Worm (Caenorhabditis elegans): ENCODE results near the gene sgca-1.

Gene sgca-1

ce11 chrX:6804405-6804804 lies 15.1 kb upstream of the sgca-1 start (continued):
- TF ChIP-seq unc-86 (tag; optimal IDR thresholded peaks at IDR 0.05) (no peak), snu-23 (GFP tag; optimal IDR thresholded peaks at IDR 0.05) (no peak), mep-1 (tag; optimal IDR thresholded peaks at IDR 0.05) (peak; percentile 6), Y116A8C.19 (tag; optimal IDR thresholded peaks at IDR 0.05; ENCODE audit: borderline replicate concordance) (no peak), isw-1 (GFP tag; IDR thresholded peaks at IDR 0.05) (no peak), nhr-71 (tag; optimal IDR thresholded peaks at IDR 0.05) (no peak), fkh-8 (tag; optimal IDR thresholded peaks at IDR 0.05) (peak; percentile 71), nhr-12 (tag; optimal IDR thresholded peaks at IDR 0.05) (no peak), xbp-1 (tag; optimal IDR thresholded peaks at IDR 0.05) (no peak), nhr-28 (tag; optimal IDR thresholded peaks at IDR 0.05) (no peak), lin-13 (GFP tag; optimal IDR thresholded peaks at IDR 0.05) (no peak), lin-35 (GFP tag; optimal IDR thresholded peaks at IDR 0.05) (peak in 1 of 2 experiments; percentile 25), vab-15 (tag; optimal IDR thresholded peaks at IDR 0.05) (no peak), sup-37 (GFP tag; optimal IDR thresholded peaks at IDR 0.05) (no peak), hlh-17 (GFP tag; optimal IDR thresholded peaks at IDR 0.05; ENCODE audit: borderline replicate concordance) (no peak), lir-3 (tag; optimal IDR thresholded peaks at IDR 0.05; ENCODE audit: poor library complexity) (no peak), nhr-237 (tag; optimal IDR thresholded peaks at IDR 0.05) (no peak), egl-13 (tag; optimal IDR thresholded peaks at IDR 0.05) (peak; percentile 12), unc-130 (tag; optimal IDR thresholded peaks at IDR 0.05) (no peak), egl-27 (tag; optimal IDR thresholded peaks at IDR 0.05) (no peak), dpl-1 (GFP tag; optimal IDR thresholded peaks at IDR 0.05) (no peak), tbx-2 (tag; optimal IDR thresholded peaks at IDR 0.05) (no peak), pax-3 (tag; optimal IDR thresholded peaks at IDR 0.05) (peak; percentile 4)

- no peak for TF ChIP-seq mep-1 (tag; optimal IDR thresholded peaks at IDR 0.05)
- no peak for TF ChIP-seq fkh-4 (tag; optimal IDR thresholded peaks at IDR 0.05; ENCODE audit: borderline replicate concordance)
These were observed 12.2 kb upstream of the sgca-1 start for ce11 chrX:6801546-6801945.

- no peak for TF ChIP-seq efl-1 (optimal IDR thresholded peaks at IDR 0.05)
- peak in 1 of 2 experiments; percentile 74 for TF ChIP-seq efl-1 (GFP tag; optimal IDR thresholded peaks at IDR 0.05 in 1 of 2)
- no peak for TF ChIP-seq zip-4 (GFP tag; optimal IDR thresholded peaks at IDR 0.05)
- TF ChIP-seq ceh-90 (tag; optimal IDR thresholded peaks at IDR 0.05): no peak
These were observed 10.4 kb upstream of the sgca-1 start, which contains the start of gene M03A8.3 for ce11 chrX:6799776-6800175. M03A8.3 (plus strand) TSS chrX:6800053.

ce11 chrX:6795843-6796521 lies 6.6 kb upstream of the sgca-1 start:
- TF ChIP-seq pag-3 (tag; optimal IDR thresholded peaks at IDR 0.05; ENCODE audit: borderline replicate concordance, insufficient read depth) (no peak), snu-23 (GFP tag; optimal IDR thresholded peaks at IDR 0.05) (peak; percentile 7), aha-1 (tag; optimal IDR thresholded peaks at IDR 0.05) (no peak), mep-1 (tag; optimal IDR thresholded peaks at IDR 0.05) (peak; percentile 15), lin-14 (GFP tag; optimal IDR thresholded peaks at IDR 0.05) (peak; percentile 52), blmp-1 (tag; optimal IDR thresholded peaks at IDR 0.05) (peak; percentile 81), nhr-90 (tag; optimal IDR thresholded peaks at IDR 0.05; ENCODE audit: poor library complexity) (peak; percentile 21), elt-3 (tag; optimal IDR thresholded peaks at IDR 0.05) (peak in 1 of 6 experiments; percentile 50), nhr-85 (tag) (peak; percentile 88), nhr-20 (tag; optimal IDR thresholded peaks at IDR 0.05) (peak; percentile 35), nhr-71 (tag; optimal IDR thresholded peaks at IDR 0.05) (peak; percentile 13), unc-130 (tag; optimal IDR thresholded peaks at IDR 0.05) (no peak), tbx-2 (tag; optimal IDR thresholded peaks at IDR 0.05) (peak; percentile 57), egl-27 (tag; optimal IDR thresholded peaks at IDR 0.05) (no peak)

Measured in whole organism, L1 larva.